Fruit fly (Drosophila melanogaster) whole organism, embryonic: Measurements from ENCODE around the gene CG14219.

ENCODE experiments used
- CG5953 ChIP-seq: fragments of 200-800 bp; sonication (Bioruptor generic); IDR thresholded peaks from 2 replicates; pipeline ENCODE4 v1.3.6; 2022; ENCODE audit warnings: missing biosample characterization, missing genetic modification characterization
- CG8089 ChIP-seq: fragments of 200-800 bp; sonication (Bioruptor generic); optimal IDR thresholded peaks from 3 replicates; lab custom pipeline; 2016; ENCODE audit warnings: missing biosample characterization, missing genetic modification characterization
- ci ChIP-seq: fragments of 200-800 bp; sonication (Bioruptor generic); IDR thresholded peaks from 3 replicates; pipeline ENCODE4 v1.3.6; 2022; ENCODE audit warnings: missing biosample characterization, missing genetic modification characterization

- TF ChIP-seq CG5953 (GFP tag; lab: Robert Waterston, UW) (peak; percentile 74), CG8089 (peak; percentile 91), ci (GFP tag; lab: Robert Waterston, UW) (peak; percentile 96)
Measured at dm6 chrX:19597684-19598363, 7.9 kb upstream of the CG14219 start, which contains the start of gene RpS10b.
